Fruit fly (Drosophila melanogaster): ENCODE results near the gene CCAP.

- TF ChIP-seq CG15710 (tag; optimal IDR thresholded peaks at IDR 0.05) (peak; percentile 14), CG9948 (tag; optimal IDR thresholded peaks at IDR 0.05) (peak; percentile 26)
These were observed 37.6 kb downstream of the CCAP start for dm6 chr3R:22664274-22664673.

Measured in whole organism, pupa.